Worm (Caenorhabditis elegans) whole organism, L4 larva: ENCODE measurements around the gene hsp-4.
"Not testable (repeated sequence)": the region's sequence is repeated elsewhere in the genome, so short reads cannot be mapped to it uniquely, and the experiment has no call there.

Experiments
- F26F4.8 ChIP-seq: fragments of 200-800 bp; sonication (Bioruptor generic); conservative IDR thresholded peaks from 2 replicates; pipeline ENCODE4 v1.3.6; 2022; ENCODE audit warnings: missing genetic modification characterization, missing compliant biosample characterization
- F49E8.2 ChIP-seq: sonication (generic microtip); optimal IDR thresholded peaks from 2 replicates; lab custom pipeline; 2016; ENCODE audit warnings: missing compliant biosample characterization, mild to moderate bottlenecking, missing genetic modification characterization, borderline replicate concordance
- R02D3.7 ChIP-seq: fragments of 150-350 bp; sonication (generic microtip); optimal IDR thresholded peaks from 3 replicates; lab custom pipeline; 2014; ENCODE audit warnings: missing biosample characterization, missing genetic modification characterization
- T20F7.1 ChIP-seq: fragments of 200-800 bp; sonication (Bioruptor generic); optimal IDR thresholded peaks from 2 replicates; lab custom pipeline; 2018; ENCODE audit warnings: mild to moderate bottlenecking, missing genetic modification characterization, missing compliant biosample characterization
- Y105C5A.15 ChIP-seq: fragments of 200-800 bp; sonication (Bioruptor generic); IDR thresholded peaks from 2 replicates; pipeline ENCODE4 v1.3.6; 2022; ENCODE audit warnings: missing genetic modification characterization, missing compliant biosample characterization
- Y48G9A.11 ChIP-seq: fragments of 200-800 bp; sonication (Bioruptor generic); IDR thresholded peaks from 2 replicates; pipeline ENCODE4 v1.3.6; 2022; ENCODE audit warnings: missing genetic modification reagents, missing genetic modification characterization, missing compliant biosample characterization
- Y5F2A.4 ChIP-seq: fragments of 200-800 bp; sonication (Bioruptor generic); optimal IDR thresholded peaks from 2 replicates; lab custom pipeline; 2018; ENCODE audit warnings: mild to moderate bottlenecking, missing genetic modification characterization, missing compliant biosample characterization
- Y75B8A.6 ChIP-seq: fragments of 200-800 bp; sonication (Bioruptor generic); IDR thresholded peaks from 2 replicates; pipeline ENCODE4 v1.3.6; 2022; ENCODE audit warnings: missing genetic modification reagents, missing genetic modification characterization, missing compliant biosample characterization
- ZK337.2 ChIP-seq: fragments of 200-800 bp; sonication (Bioruptor generic); IDR thresholded peaks from 2 replicates; pipeline ENCODE4 v1.3.6; 2022; ENCODE audit warnings: missing genetic modification reagents, missing genetic modification characterization, missing compliant biosample characterization
- aly-2 ChIP-seq: sonication (generic microtip); optimal IDR thresholded peaks from 2 replicates; lab custom pipeline; 2018; ENCODE audit warnings: missing biosample characterization, missing genetic modification characterization
- ama-1 ChIP-seq: fragments of 150-350 bp; optimal IDR thresholded peaks from 2 replicates; lab custom pipeline; 2014; ENCODE audit warnings: inconsistent platforms, mixed read lengths
- arid-1 ChIP-seq: fragments of 200-800 bp; sonication (Bioruptor generic); conservative IDR thresholded peaks from 2 replicates; pipeline ENCODE4 v1.3.6; 2022; ENCODE audit warnings: missing genetic modification reagents, missing genetic modification characterization, missing compliant biosample characterization
- ceh-20 ChIP-seq: fragments of 200-800 bp; sonication (Bioruptor generic); IDR thresholded peaks from 2 replicates; pipeline ENCODE4 v1.3.6; 2022; ENCODE audit warnings: missing genetic modification reagents, missing genetic modification characterization, missing compliant biosample characterization
- ceh-28 ChIP-seq: fragments of 150-350 bp; optimal IDR thresholded peaks from 2 replicates; lab custom pipeline; 2014; ENCODE audit warnings: missing biosample characterization, missing genetic modification reagents, missing genetic modification characterization
- ceh-44 ChIP-seq: fragments of 200-800 bp; sonication (Bioruptor generic); IDR thresholded peaks from 2 replicates; pipeline ENCODE4 v1.3.6; 2022; ENCODE audit warnings: missing genetic modification reagents, missing genetic modification characterization, missing compliant biosample characterization
- dpl-1 ChIP-seq: fragments of 150-350 bp; optimal IDR thresholded peaks from 2 replicates; lab custom pipeline; 2014; ENCODE audit warnings: missing biosample characterization, missing genetic modification reagents, missing genetic modification characterization
- egl-43 ChIP-seq: fragments of 200-800 bp; sonication (Bioruptor generic); IDR thresholded peaks from 2 replicates; pipeline ENCODE4 v1.3.6; 2022; ENCODE audit warnings: missing genetic modification reagents, missing genetic modification characterization, missing compliant biosample characterization
- hlh-30 ChIP-seq: sonication (generic microtip); optimal IDR thresholded peaks from 2 replicates; lab custom pipeline; 2017; ENCODE audit warnings: antibody characterized with exemption, mild to moderate bottlenecking, missing genetic modification characterization, missing compliant biosample characterization; ENCODE audit not compliant: insufficient read depth
- hmg-1.1 ChIP-seq: fragments of 200-800 bp; sonication (Bioruptor generic); IDR thresholded peaks from 2 replicates; pipeline ENCODE4 v1.3.6; 2022; ENCODE audit warnings: missing genetic modification reagents, missing genetic modification characterization, missing compliant biosample characterization
- lin-13 ChIP-seq: fragments of 150-350 bp; optimal IDR thresholded peaks from 2 replicates; lab custom pipeline; 2014; ENCODE audit warnings: missing biosample characterization, missing genetic modification reagents, missing genetic modification characterization
- lin-15B ChIP-seq: fragments of 150-350 bp; sonication (generic microtip); optimal IDR thresholded peaks from 3 replicates; lab custom pipeline; 2014; ENCODE audit warnings: missing biosample characterization, missing genetic modification characterization
- lin-38 ChIP-seq: fragments of 200-800 bp; sonication (Bioruptor generic); IDR thresholded peaks from 2 replicates; pipeline ENCODE4 v1.3.6; 2022; ENCODE audit warnings: missing genetic modification reagents, missing genetic modification characterization, missing compliant biosample characterization
- lin-39 ChIP-seq: fragments of 150-350 bp; optimal IDR thresholded peaks from 2 replicates; lab custom pipeline; 2014; ENCODE audit warnings: missing biosample characterization, missing genetic modification reagents, missing genetic modification characterization
- mes-2 ChIP-seq: sonication (generic microtip); optimal IDR thresholded peaks from 2 replicates; lab custom pipeline; 2016; ENCODE audit warnings: missing genotype, mild to moderate bottlenecking, missing genetic modification characterization, missing compliant biosample characterization; ENCODE audit not compliant: poor library complexity, severe bottlenecking
- nhr-11 ChIP-seq: fragments of 150-350 bp; optimal IDR thresholded peaks from 2 replicates; lab custom pipeline; 2014; ENCODE audit warnings: missing biosample characterization, missing genetic modification characterization
- nhr-42 ChIP-seq: fragments of 200-800 bp; sonication (Bioruptor generic); IDR thresholded peaks from 2 replicates; pipeline ENCODE4 v1.3.6; 2022; ENCODE audit warnings: missing genetic modification characterization, missing compliant biosample characterization
- nhr-6 ChIP-seq: fragments of 150-350 bp; optimal IDR thresholded peaks from 2 replicates; lab custom pipeline; 2014; ENCODE audit warnings: missing biosample characterization, missing genetic modification characterization
- nhr-77 ChIP-seq: fragments of 150-350 bp; optimal IDR thresholded peaks from 2 replicates; lab custom pipeline; 2014; ENCODE audit warnings: missing biosample characterization, missing genetic modification characterization
- pha-4 ChIP-seq, 2 experiments: fragments of 150-350 bp in 1 of 2; fragments of 200-800 bp in 1 of 2; sonication (Bioruptor generic) in 1 of 2; IDR thresholded peaks in 1 of 2; optimal IDR thresholded peaks in 1 of 2; 2 replicates each; pipeline versions ENCODE4 v1.3.6 to Lab custom; 2014 to 2022; ENCODE audit warnings: missing genetic modification characterization in 2 of 2, missing genetic modification reagents in 2 of 2, missing biosample characterization in 1 of 2, missing compliant biosample characterization in 1 of 2
- php-3 ChIP-seq: fragments of 200-800 bp; sonication (Bioruptor generic); IDR thresholded peaks from 2 replicates; pipeline ENCODE4 v1.3.6; 2022; ENCODE audit warnings: missing genetic modification reagents, missing genetic modification characterization, missing compliant biosample characterization
- rbr-2 ChIP-seq: sonication (generic microtip); optimal IDR thresholded peaks from 2 replicates; lab custom pipeline; 2016; ENCODE audit warnings: missing genotype, missing genetic modification characterization, missing compliant biosample characterization
- set-16 ChIP-seq: fragments of 200-800 bp; sonication (Bioruptor generic); IDR thresholded peaks from 2 replicates; pipeline ENCODE4 v1.3.6; 2022; ENCODE audit warnings: missing genetic modification reagents, missing genetic modification characterization, missing compliant biosample characterization
- snpc-1.2 ChIP-seq: fragments of 200-800 bp; sonication (Bioruptor generic); IDR thresholded peaks from 2 replicates; pipeline ENCODE4 v1.3.6; 2022; ENCODE audit warnings: missing genetic modification reagents, missing genetic modification characterization, missing compliant biosample characterization
- spr-3 ChIP-seq: fragments of 200-800 bp; sonication (Bioruptor generic); optimal IDR thresholded peaks from 2 replicates; lab custom pipeline; 2018; ENCODE audit warnings: mild to moderate bottlenecking, missing genetic modification characterization, missing compliant biosample characterization
- unc-39 ChIP-seq: sonication (generic microtip); optimal IDR thresholded peaks from 2 replicates; lab custom pipeline; 2017; ENCODE audit warnings: missing biosample characterization, missing genetic modification characterization
- unc-62 ChIP-seq, 3 experiments: fragments of 150-350 bp in 1 of 3; sonication (generic microtip); optimal IDR thresholded peaks in 2 of 3; peaks in 1 of 3; 1 replicate in 1 of 3; 2 replicates in 2 of 3; lab custom pipeline; 2014 to 2017; ENCODE audit warnings: missing biosample characterization in 3 of 3, missing genetic modification characterization in 3 of 3, missing genetic modification reagents in 3 of 3, missing genotype in 1 of 3
- vab-7 ChIP-seq: fragments of 200-800 bp; sonication (Bioruptor generic); IDR thresholded peaks from 2 replicates; pipeline ENCODE4 v1.3.6; 2022; ENCODE audit warnings: missing genetic modification reagents, missing genetic modification characterization, missing compliant biosample characterization
- ztf-11 ChIP-seq: fragments of 150-350 bp; optimal IDR thresholded peaks from 2 replicates; lab custom pipeline; 2014; ENCODE audit warnings: missing biosample characterization, missing genetic modification characterization
- ztf-7 ChIP-seq: fragments of 150-350 bp; optimal IDR thresholded peaks from 2 replicates; lab custom pipeline; 2014; ENCODE audit warnings: missing biosample characterization, missing genetic modification characterization

Gene hsp-4

ce11 chrII:7374143-7374542, 21.7 kb upstream of the hsp-4 start, which contains the start of the genes mtch-1 and rpb-4 (continued):
- TF ChIP-seq lin-39 (no peak), egl-43 (no peak), nhr-6 (tag; lab: Kevin White, UChicago) (peak; percentile 85), aly-2 (tag; lab: Kevin White, UChicago) (no peak), vab-7 (GFP tag; lab: Robert Waterston, UW) (no peak), nhr-11 (tag; lab: Kevin White, UChicago) (no peak), ztf-11 (tag; lab: Kevin White, UChicago) (no peak), Y48G9A.11 (GFP tag; lab: Robert Waterston, UW) (no peak), mes-2 (tag; lab: Kevin White, UChicago) (peak; percentile 75), ceh-44 (GFP tag; lab: Robert Waterston, UW) (no peak), ceh-20 (GFP tag; lab: Robert Waterston, UW) (no peak), R02D3.7 (tag; lab: Kevin White, UChicago) (no peak), Y75B8A.6 (GFP tag; lab: Robert Waterston, UW) (no peak), lin-13 (GFP tag; lab: Kevin White, UChicago) (no peak), T20F7.1 (peak; percentile 30), spr-3 (no peak)

ce11 chrII:7372371-7372770, 19.9 kb upstream of the hsp-4 start:
- TF ChIP-seq lin-38 (GFP tag; lab: Robert Waterston, UW) (peak; percentile 46), F26F4.8 (GFP tag; lab: Robert Waterston, UW) (0 out of 2 replicates have a peak, but pooled peaks have one; percentile 27), Y48G9A.11 (GFP tag; lab: Robert Waterston, UW) (0 out of 2 replicates have a peak, but pooled peaks have one; percentile 22), arid-1 (GFP tag; lab: Robert Waterston, UW) (peak; percentile 29; the same call in 1 of the 2 replicates)

ce11 chrII:7370195-7370594, 17.8 kb upstream of the hsp-4 start, which contains the start of gene F43E2.11:
Gene F43E2.11, minus strand, starts transcription at chrII:7370295.
- TF ChIP-seq Y105C5A.15 (GFP tag; lab: Robert Waterston, UW); snpc-1.2 (GFP tag; lab: Robert Waterston, UW); unc-39: not testable (repeated sequence)

ce11 chrII:7368761-7369160, 16.3 kb upstream of the hsp-4 start, which contains the start of gene F43E2.6:
Gene F43E2.6, minus strand, starts transcription at chrII:7368861.
- no peak for TF ChIP-seq unc-62 (GFP tag; optimal IDR thresholded peaks at IDR 0.05 in 1 of 2; lab: Kevin White, UChicago)
- no peak for TF ChIP-seq unc-62 (tag; optimal IDR thresholded peaks at IDR 0.05; lab: Kevin White, UChicago)
- TF ChIP-seq php-3 (GFP tag; lab: Robert Waterston, UW): no peak
- no peak for TF ChIP-seq dpl-1 (GFP tag; lab: Kevin White, UChicago)
- no peak for TF ChIP-seq hmg-1.1 (GFP tag; lab: Robert Waterston, UW)
- TF ChIP-seq ama-1 (lab: Kevin White, UChicago): no peak
- TF ChIP-seq rbr-2 (tag; lab: Kevin White, UChicago): no peak
- TF ChIP-seq pha-4 (GFP tag; IDR thresholded peaks at IDR 0.05; lab: Robert Waterston, UW): no peak
- TF ChIP-seq pha-4 (tag; optimal IDR thresholded peaks at IDR 0.05; lab: Kevin White, UChicago): no peak
- TF ChIP-seq ztf-7 (tag; lab: Kevin White, UChicago): no peak
- no peak for TF ChIP-seq hlh-30
- no peak for TF ChIP-seq lin-15B (tag; lab: Kevin White, UChicago)
- no peak for TF ChIP-seq nhr-77
- no peak for TF ChIP-seq ZK337.2 (GFP tag; lab: Robert Waterston, UW)
- TF ChIP-seq F49E8.2 (tag; lab: Kevin White, UChicago): no peak
- no peak for TF ChIP-seq Y5F2A.4 (GFP tag; lab: Kevin White, UChicago)
- TF ChIP-seq nhr-42 (GFP tag; lab: Robert Waterston, UW): no peak
- TF ChIP-seq unc-39: no peak
- no peak for TF ChIP-seq set-16
- no peak for TF ChIP-seq aly-2 (tag; lab: Kevin White, UChicago)
- TF ChIP-seq ceh-28 (tag; lab: Kevin White, UChicago): no peak
